Worm (Caenorhabditis elegans) whole organism, mixed stage, embryonic: ENCODE measurements around the gene T10B5.7.

Source experiments
- M03D4.4 ChIP-seq: sonication (generic microtip); optimal IDR thresholded peaks from 2 replicates; lab custom pipeline; 2017; ENCODE audit warnings: mild to moderate bottlenecking, missing genetic modification characterization, missing compliant biosample characterization
- blmp-1 ChIP-seq: fragments of 150-350 bp; optimal IDR thresholded peaks from 2 replicates; lab custom pipeline; 2014; ENCODE audit warnings: missing biosample characterization, missing genetic modification characterization
- ceh-39 ChIP-seq: fragments of 150-350 bp; optimal IDR thresholded peaks from 2 replicates; lab custom pipeline; 2014; ENCODE audit warnings: missing biosample characterization, missing genetic modification characterization
- ceh-43 ChIP-seq: fragments of 200-800 bp; sonication (Bioruptor generic); optimal IDR thresholded peaks from 2 replicates; lab custom pipeline; 2018; ENCODE audit warnings: mild to moderate bottlenecking, missing genetic modification characterization, moderate library complexity, missing compliant biosample characterization
- ceh-83 ChIP-seq: fragments of 200-800 bp; sonication (Bioruptor generic); optimal IDR thresholded peaks from 2 replicates; lab custom pipeline; 2018; ENCODE audit warnings: mild to moderate bottlenecking, missing genetic modification characterization, missing compliant biosample characterization
- ces-1 ChIP-seq: fragments of 150-350 bp; optimal IDR thresholded peaks from 2 replicates; lab custom pipeline; 2014; ENCODE audit warnings: missing biosample characterization, missing genetic modification reagents, missing genetic modification characterization
- drap-1 ChIP-seq: fragments of 200-800 bp; sonication (Bioruptor generic); optimal IDR thresholded peaks from 3 replicates; lab custom pipeline; 2018; ENCODE audit warnings: mild to moderate bottlenecking, missing genetic modification characterization, missing compliant biosample characterization
- elt-3 ChIP-seq: fragments of 150-350 bp; optimal IDR thresholded peaks from 2 replicates; lab custom pipeline; 2014; ENCODE audit warnings: missing biosample characterization, missing genetic modification characterization
- hlh-1 ChIP-seq: fragments of 150-350 bp; optimal IDR thresholded peaks from 2 replicates; lab custom pipeline; 2014; ENCODE audit warnings: missing biosample characterization, missing genetic modification reagents, missing genetic modification characterization
- lin-32 ChIP-seq: fragments of 200-800 bp; sonication (Bioruptor generic); optimal IDR thresholded peaks from 2 replicates; lab custom pipeline; 2018; ENCODE audit warnings: mild to moderate bottlenecking, missing genetic modification characterization, missing compliant biosample characterization
- lsy-2 ChIP-seq: fragments of 150-350 bp; optimal IDR thresholded peaks from 2 replicates; lab custom pipeline; 2014; ENCODE audit warnings: missing biosample characterization, missing genetic modification characterization
- mab-5 ChIP-seq: fragments of 150-350 bp; optimal IDR thresholded peaks from 2 replicates; lab custom pipeline; 2014; ENCODE audit warnings: missing biosample characterization, missing genetic modification characterization
- mep-1 ChIP-seq: fragments of 150-350 bp; optimal IDR thresholded peaks from 2 replicates; lab custom pipeline; 2017; ENCODE audit warnings: missing biosample characterization, missing genetic modification reagents, missing genetic modification characterization, inconsistent platforms
- mls-2 ChIP-seq: sonication (generic microtip); optimal IDR thresholded peaks from 2 replicates; lab custom pipeline; 2016; ENCODE audit warnings: mild to moderate bottlenecking, missing genetic modification characterization, moderate library complexity, missing compliant biosample characterization
- nhr-12 ChIP-seq: fragments of 150-350 bp; optimal IDR thresholded peaks from 2 replicates; lab custom pipeline; 2014; ENCODE audit warnings: missing biosample characterization, missing genetic modification characterization
- nhr-2 ChIP-seq: fragments of 150-350 bp; optimal IDR thresholded peaks from 2 replicates; lab custom pipeline; 2014; ENCODE audit warnings: missing biosample characterization, missing genetic modification characterization
- nhr-237 ChIP-seq: fragments of 150-350 bp; optimal IDR thresholded peaks from 2 replicates; lab custom pipeline; 2014; ENCODE audit warnings: missing biosample characterization, missing genetic modification characterization
- nhr-28 ChIP-seq: fragments of 150-350 bp; optimal IDR thresholded peaks from 2 replicates; lab custom pipeline; 2014; ENCODE audit warnings: missing biosample characterization, missing genetic modification characterization
- nhr-76 ChIP-seq: sonication (generic microtip); optimal IDR thresholded peaks from 2 replicates; lab custom pipeline; 2017; ENCODE audit warnings: missing biosample characterization, missing genetic modification characterization
- pha-4 ChIP-seq: fragments of 150-350 bp; optimal IDR thresholded peaks from 2 replicates; lab custom pipeline; 2018; ENCODE audit warnings: missing biosample characterization, missing genetic modification reagents, missing genetic modification characterization
- sem-2 ChIP-seq: fragments of 200-800 bp; sonication (Bioruptor generic); optimal IDR thresholded peaks from 2 replicates; lab custom pipeline; 2018; ENCODE audit warnings: mild to moderate bottlenecking, missing genetic modification characterization, missing compliant biosample characterization
- snpc-4 ChIP-seq: fragments of 150-350 bp; optimal IDR thresholded peaks from 2 replicates; lab custom pipeline; 2014; ENCODE audit warnings: missing biosample characterization, missing genetic modification characterization
- sptf-1 ChIP-seq: sonication (generic microtip); optimal IDR thresholded peaks from 2 replicates; lab custom pipeline; 2017; ENCODE audit warnings: mild to moderate bottlenecking, missing genetic modification characterization, moderate library complexity, missing compliant biosample characterization
- tbx-8 ChIP-seq: fragments of 200-800 bp; sonication (Bioruptor generic); optimal IDR thresholded peaks from 2 replicates; lab custom pipeline; 2018; ENCODE audit warnings: mild to moderate bottlenecking, missing genetic modification characterization, moderate library complexity, missing compliant biosample characterization
- unc-120 ChIP-seq: sonication (generic microtip); optimal IDR thresholded peaks from 2 replicates; lab custom pipeline; 2017; ENCODE audit warnings: missing genetic modification characterization, missing compliant biosample characterization; ENCODE audit not compliant: poor library complexity, severe bottlenecking
- unc-39 ChIP-seq: fragments of 150-350 bp; optimal IDR thresholded peaks from 2 replicates; lab custom pipeline; 2014; ENCODE audit warnings: missing biosample characterization, missing genetic modification characterization
- unc-62 ChIP-seq: fragments of 150-350 bp; optimal IDR thresholded peaks from 2 replicates; lab custom pipeline; 2014; ENCODE audit warnings: missing biosample characterization, missing genetic modification reagents, missing genetic modification characterization
- zip-8 ChIP-seq: fragments of 150-350 bp; optimal IDR thresholded peaks from 2 replicates; lab custom pipeline; 2014; ENCODE audit warnings: missing biosample characterization, missing genetic modification characterization

Gene T10B5.7

ce11 chrV:1878030-1878429 is 32.0 kb downstream of the T10B5.7 start:
- no peak for TF ChIP-seq tbx-8 (GFP tag; lab: Kevin White, UChicago)
- TF ChIP-seq unc-120 (tag; lab: Kevin White, UChicago) = no peak
- TF ChIP-seq lsy-2 (tag; lab: Kevin White, UChicago) = no peak
- no peak for TF ChIP-seq mab-5
- TF ChIP-seq unc-62 (GFP tag; lab: Kevin White, UChicago) = no peak
- TF ChIP-seq nhr-12 (tag; lab: Kevin White, UChicago) = no peak
- TF ChIP-seq ceh-43 (GFP tag; lab: Kevin White, UChicago) = no peak
- no peak for TF ChIP-seq elt-3 (tag; lab: Kevin White, UChicago)
- TF ChIP-seq mep-1 (tag; lab: Kevin White, UChicago) = no peak
- no peak for TF ChIP-seq unc-39
- no peak for TF ChIP-seq ceh-83 (GFP tag; lab: Kevin White, UChicago)
- no peak for TF ChIP-seq nhr-237
- no peak for TF ChIP-seq lin-32 (GFP tag; lab: Kevin White, UChicago)
- TF ChIP-seq nhr-28 = no peak
- TF ChIP-seq sptf-1 = no peak
- no peak for TF ChIP-seq nhr-2
- TF ChIP-seq nhr-76 (tag; lab: Kevin White, UChicago) = no peak
- no peak for TF ChIP-seq mls-2 (tag; lab: Kevin White, UChicago)
- no peak for TF ChIP-seq M03D4.4

ce11 chrV:1883131-1883530 is 37.1 kb downstream of the T10B5.7 start:
- TF ChIP-seq nhr-12 (tag; lab: Kevin White, UChicago) = no peak
- no peak for TF ChIP-seq pha-4 (tag; lab: Kevin White, UChicago)
- no peak for TF ChIP-seq unc-120 (tag; lab: Kevin White, UChicago)
- no peak for TF ChIP-seq ceh-43 (GFP tag; lab: Kevin White, UChicago)
- TF ChIP-seq zip-8 (tag; lab: Kevin White, UChicago) = no peak
- TF ChIP-seq M03D4.4 = no peak
- no peak for TF ChIP-seq snpc-4
- TF ChIP-seq unc-39 = no peak

ce11 chrV:1886997-1887396 is 41.0 kb downstream of the T10B5.7 start:
- TF ChIP-seq lsy-2 (tag; lab: Kevin White, UChicago) = no peak
- no peak for TF ChIP-seq blmp-1 (tag; lab: Kevin White, UChicago)
- TF ChIP-seq lin-32 (GFP tag; lab: Kevin White, UChicago) = no peak
- no peak for TF ChIP-seq tbx-8 (GFP tag; lab: Kevin White, UChicago)
- TF ChIP-seq unc-120 (tag; lab: Kevin White, UChicago) = no peak

- TF ChIP-seq drap-1 (GFP tag; lab: Kevin White, UChicago) (no peak), sem-2 (GFP tag; lab: Kevin White, UChicago) (no peak), hlh-1 (tag; lab: Kevin White, UChicago) (no peak), ceh-39 (no peak)
Measured at ce11 chrV:1888299-1888698, 42.3 kb downstream of the T10B5.7 start.

- TF ChIP-seq hlh-1 (tag; lab: Kevin White, UChicago) (peak; percentile 48), zip-8 (tag; lab: Kevin White, UChicago) (no peak)
- TF ChIP-seq, all 35 proteins: peak for 1
Measured at ce11 chrV:1889996-1890395, 44.0 kb downstream of the T10B5.7 start.

- TF ChIP-seq lsy-2 (tag; lab: Kevin White, UChicago) (peak; percentile 85), elt-3 (tag; lab: Kevin White, UChicago) (no peak), snpc-4 (no peak), ceh-43 (GFP tag; lab: Kevin White, UChicago) (no peak)
Measured at ce11 chrV:1892567-1893277, 46.7 kb downstream of the T10B5.7 start, which contains the start of gene zig-11. zig-11 (minus strand) TSS chrV:1892939.

- no peak for TF ChIP-seq nhr-237
- TF ChIP-seq mls-2 (tag; lab: Kevin White, UChicago) = no peak
- TF ChIP-seq ceh-83 (GFP tag; lab: Kevin White, UChicago) = no peak
- no peak for TF ChIP-seq ces-1 (GFP tag; lab: Kevin White, UChicago)
- TF ChIP-seq tbx-8 (GFP tag; lab: Kevin White, UChicago) = no peak
- no peak for TF ChIP-seq M03D4.4
Measured at ce11 chrV:1895483-1895882, 49.5 kb downstream of the T10B5.7 start, which contains the start of gene nphp-2. nphp-2 (plus strand) TSS chrV:1895783.
